Worm (Caenorhabditis elegans): ENCODE results near the gene Y57G7A.11.

- TF ChIP-seq nhr-12 (tag; optimal IDR thresholded peaks at IDR 0.05) = no peak
- TF ChIP-seq lir-3 (tag; optimal IDR thresholded peaks at IDR 0.05; ENCODE audit: poor library complexity) = no peak
- no peak for TF ChIP-seq ceh-82 (tag; optimal IDR thresholded peaks at IDR 0.05)
Observed at ce11 chrII:1284985-1285384, 8.3 kb upstream of the Y57G7A.11 start.

Measured in whole organism, L1 larva.